Fruit fly (Drosophila melanogaster): ENCODE data around the gene CG31337.

The CG31337 gene

DNA sequence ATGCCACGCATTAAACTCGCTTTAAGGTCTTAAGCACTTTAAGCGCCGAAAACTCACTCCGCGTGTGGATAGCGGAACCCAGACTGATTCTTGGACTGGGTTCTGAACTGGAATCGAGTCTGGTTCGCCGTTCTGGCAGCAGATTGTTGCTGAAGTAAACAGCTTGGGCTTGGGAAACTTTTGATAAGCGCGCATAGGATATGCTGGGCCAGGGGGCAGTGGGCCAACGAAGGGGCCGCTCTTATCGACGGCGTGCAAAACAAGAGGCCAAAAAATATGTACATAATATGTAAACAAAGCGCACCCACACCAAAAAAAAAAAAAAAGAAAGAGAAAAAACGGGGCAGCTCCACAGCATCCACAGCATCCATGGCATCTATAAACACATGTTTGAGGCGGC is at the start of gene CG31337:
Gene CG31337, minus strand, starts transcription at position 101 of the 400 bp plus-strand sequence.
- no peak for TF ChIP-seq CG8478 (optimal IDR thresholded peaks at IDR 0.05)

DNA sequence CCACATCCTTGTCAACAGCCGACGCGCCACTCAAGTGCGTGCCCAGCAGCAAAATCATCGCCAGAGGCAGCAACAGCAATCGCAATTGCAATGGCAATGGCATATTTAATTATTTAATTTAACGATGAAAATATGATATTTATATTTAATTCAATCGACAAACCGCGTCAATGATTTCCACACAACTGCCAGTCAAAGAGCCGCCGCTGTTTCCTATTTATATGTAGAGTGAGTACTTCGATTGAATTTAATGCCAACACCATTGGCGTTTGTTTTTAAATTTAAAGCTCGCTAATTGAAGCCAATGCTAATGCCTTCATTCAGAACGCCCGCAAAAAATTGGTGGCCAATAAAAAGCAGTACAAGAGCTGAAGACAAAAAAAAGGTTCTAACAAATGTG is 47.4 kb upstream of the CG31337 start, which contains the start of gene CG14369:
Gene CG14369, minus strand, starts transcription at position 101 of the 400 bp plus-strand sequence.
- no peak for TF ChIP-seq EcR (GFP tag; optimal IDR thresholded peaks at IDR 0.05)
- TF ChIP-seq Dll (optimal IDR thresholded peaks at IDR 0.05), result no peak
- TF ChIP-seq psq (optimal IDR thresholded peaks at IDR 0.05), result no peak
- no peak for TF ChIP-seq usp (GFP tag; optimal IDR thresholded peaks at IDR 0.05)
- TF ChIP-seq CG8478 (optimal IDR thresholded peaks at IDR 0.05), result no peak
- no peak for TF ChIP-seq pan (optimal IDR thresholded peaks at IDR 0.05)

DNA sequence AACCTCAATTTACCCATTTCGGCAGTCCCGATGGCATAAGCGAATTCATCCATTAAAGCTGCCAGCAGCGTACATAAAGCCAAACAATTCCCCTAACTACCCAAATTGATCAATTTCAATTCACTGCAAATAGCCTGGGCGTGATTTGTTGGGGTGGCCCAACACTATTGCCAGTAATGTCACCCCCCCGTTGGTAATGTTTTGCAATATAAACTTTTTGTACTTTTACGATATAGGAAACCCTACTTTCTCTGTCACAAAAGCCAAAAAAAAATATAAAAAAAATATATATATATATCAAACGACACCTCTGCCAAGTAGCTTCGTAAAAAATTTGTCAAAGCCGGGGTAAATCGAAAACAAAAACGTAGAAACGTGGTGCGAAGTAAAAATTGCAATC is 42.5 kb upstream of the CG31337 start, which contains the start of gene CG14370:
Gene CG14370, plus strand, starts transcription at position 301 of the 400 bp plus-strand sequence.
- TF ChIP-seq usp (GFP tag; optimal IDR thresholded peaks at IDR 0.05) (no peak), CG8478 (optimal IDR thresholded peaks at IDR 0.05) (no peak), pan (optimal IDR thresholded peaks at IDR 0.05) (no peak), Dll (optimal IDR thresholded peaks at IDR 0.05) (no peak), psq (optimal IDR thresholded peaks at IDR 0.05) (no peak), EcR (GFP tag; optimal IDR thresholded peaks at IDR 0.05) (no peak)

DNA sequence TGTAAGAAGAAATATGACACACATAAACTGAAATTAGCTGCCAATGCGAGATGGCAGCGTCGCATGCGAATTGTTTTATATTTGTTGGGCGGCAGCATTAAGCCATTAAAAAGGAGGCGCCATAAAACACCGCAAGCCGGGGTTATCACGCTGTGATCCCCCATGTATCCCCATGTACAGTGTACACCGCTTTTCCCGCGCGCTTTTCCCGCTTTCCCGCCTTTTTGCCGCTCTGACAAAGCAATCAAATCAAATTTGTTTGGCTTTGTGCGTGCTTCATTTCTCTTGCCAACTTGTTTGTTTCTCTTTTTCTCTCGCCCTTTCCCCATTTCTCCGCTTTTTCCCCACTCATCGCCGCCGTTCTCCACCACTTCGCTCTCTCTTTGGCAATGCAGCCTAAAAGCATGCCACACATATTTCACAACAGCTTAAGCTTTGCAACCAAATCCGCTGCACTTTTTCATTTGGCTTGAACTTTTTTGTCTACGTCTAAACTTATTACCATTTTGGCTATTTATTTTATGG is 8.7 kb upstream of the CG31337 start:
- no peak for TF ChIP-seq pan (optimal IDR thresholded peaks at IDR 0.05)
- TF ChIP-seq Dll (optimal IDR thresholded peaks at IDR 0.05), result no peak
- no peak for TF ChIP-seq CG8478 (optimal IDR thresholded peaks at IDR 0.05)
- no peak for TF ChIP-seq usp (GFP tag; optimal IDR thresholded peaks at IDR 0.05)
- no peak for TF ChIP-seq EcR (GFP tag; optimal IDR thresholded peaks at IDR 0.05)
- no peak for TF ChIP-seq psq (optimal IDR thresholded peaks at IDR 0.05)

DNA sequence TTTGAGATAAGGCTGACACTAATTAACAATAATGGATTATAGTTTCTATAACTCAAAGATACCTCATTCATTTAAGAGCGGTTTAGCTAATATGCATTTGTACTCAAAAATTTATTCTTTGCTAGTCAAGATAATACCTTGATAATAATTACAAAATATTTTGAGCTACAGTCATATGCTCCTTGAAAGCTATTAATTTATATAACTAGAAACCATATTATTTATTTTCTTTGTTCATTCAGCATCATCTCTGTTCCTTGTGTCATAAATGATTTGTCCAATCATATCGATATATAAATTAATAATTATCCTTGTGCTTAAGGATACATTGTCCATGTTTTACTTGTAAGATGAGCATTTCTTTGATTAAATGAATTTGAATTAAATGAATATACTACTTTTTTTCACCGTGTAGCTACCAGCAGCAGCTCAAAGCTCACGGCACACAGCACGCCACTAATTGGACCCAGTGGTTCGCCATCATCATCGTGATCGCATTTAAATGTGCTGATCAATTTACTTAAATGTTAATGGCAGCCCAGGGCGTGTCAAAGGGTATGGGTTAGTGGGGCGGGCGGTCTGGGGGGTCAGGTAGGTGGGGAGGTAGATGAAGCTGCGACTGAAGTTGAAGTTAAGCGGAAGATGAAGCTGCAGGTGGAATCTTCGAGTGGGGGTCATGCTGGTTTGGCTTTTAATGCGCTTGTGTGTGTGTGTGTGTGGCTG is 8.1 kb upstream of the CG31337 start:
- no peak for TF ChIP-seq Dll (optimal IDR thresholded peaks at IDR 0.05)
- no peak for TF ChIP-seq usp (GFP tag; optimal IDR thresholded peaks at IDR 0.05)
- no peak for TF ChIP-seq psq (optimal IDR thresholded peaks at IDR 0.05)
- TF ChIP-seq EcR (GFP tag; optimal IDR thresholded peaks at IDR 0.05), result no peak
- no peak for TF ChIP-seq CG8478 (optimal IDR thresholded peaks at IDR 0.05)
- no peak for TF ChIP-seq pan (optimal IDR thresholded peaks at IDR 0.05)

DNA sequence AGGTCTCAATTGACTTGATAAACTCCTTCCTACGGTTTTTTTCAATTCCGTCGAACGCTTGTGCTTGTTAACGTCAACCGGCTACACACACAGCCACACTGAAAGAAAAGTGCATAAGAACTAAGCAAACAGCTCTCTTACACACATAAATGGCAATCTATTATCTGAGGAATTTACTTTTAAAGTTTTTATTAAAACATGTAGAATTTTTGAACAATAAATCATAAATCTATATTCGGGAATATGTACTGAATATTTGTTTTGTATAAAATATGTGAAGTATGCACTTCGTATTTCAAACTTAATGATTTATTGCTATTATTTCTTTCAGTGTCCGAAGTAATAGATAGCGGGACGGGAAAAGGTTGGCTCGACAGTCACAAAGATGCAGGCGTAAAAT is 4.3 kb upstream of the CG31337 start:
- TF ChIP-seq Dll (optimal IDR thresholded peaks at IDR 0.05), result no peak
- no peak for TF ChIP-seq pan (optimal IDR thresholded peaks at IDR 0.05)
- no peak for TF ChIP-seq CG8478 (optimal IDR thresholded peaks at IDR 0.05)
- no peak for TF ChIP-seq usp (GFP tag; optimal IDR thresholded peaks at IDR 0.05)
- TF ChIP-seq EcR (GFP tag; optimal IDR thresholded peaks at IDR 0.05), result no peak

DNA sequence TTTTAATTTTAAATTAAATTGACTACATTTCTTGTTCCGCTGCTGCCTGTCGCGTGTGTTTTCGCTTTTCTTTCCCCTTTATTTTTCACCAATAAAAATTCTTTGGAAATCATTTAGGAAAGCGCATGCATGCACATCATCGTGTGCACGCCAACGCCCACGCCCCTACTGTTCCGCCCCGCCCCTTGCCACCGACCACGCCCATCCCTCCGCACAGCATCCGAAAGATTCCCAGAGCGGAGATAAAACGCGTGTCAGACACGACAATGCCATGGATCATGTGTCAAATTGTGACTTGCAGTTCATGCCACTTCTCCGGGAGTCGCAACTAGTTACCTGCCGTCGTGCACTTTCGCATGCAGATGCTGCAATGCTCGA is 3.2 kb upstream of the CG31337 start:
- TF ChIP-seq CG8478 (optimal IDR thresholded peaks at IDR 0.05), result no peak
- no peak for TF ChIP-seq psq (optimal IDR thresholded peaks at IDR 0.05)
- no peak for TF ChIP-seq pan (optimal IDR thresholded peaks at IDR 0.05)

DNA sequence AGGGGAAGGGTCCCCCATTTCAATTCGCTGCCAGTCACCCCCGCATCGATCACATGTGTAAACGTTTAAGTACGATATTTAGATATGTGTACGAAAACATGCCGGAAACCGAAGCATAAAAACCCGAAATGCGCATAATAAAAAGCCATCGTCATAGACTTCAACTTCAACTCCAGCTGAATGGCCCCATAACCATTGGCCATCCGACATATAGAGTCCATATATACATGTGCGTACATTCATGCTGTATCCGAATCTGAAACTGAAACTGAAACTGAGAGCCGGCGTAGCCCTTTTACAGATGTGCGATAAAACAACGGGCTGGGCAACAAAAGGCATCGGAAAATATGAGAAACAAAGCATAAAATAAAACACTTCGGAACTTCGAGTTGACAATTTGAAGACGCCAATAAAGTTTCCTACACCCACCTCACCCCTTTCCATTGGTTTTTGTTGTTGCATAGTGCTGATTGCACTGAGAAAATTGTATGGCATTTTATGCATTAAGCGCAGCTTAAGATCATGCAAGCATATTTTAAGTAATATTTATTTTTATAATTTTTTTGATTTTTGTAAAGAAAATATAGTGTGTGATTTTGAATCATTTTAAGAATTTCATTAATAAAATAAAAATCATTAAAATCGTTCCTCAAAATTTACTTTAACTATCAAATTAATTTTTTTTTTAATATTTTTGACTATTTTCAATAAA is 2.7 kb upstream of the CG31337 start:
- TF ChIP-seq pan (optimal IDR thresholded peaks at IDR 0.05) (no peak), Dll (optimal IDR thresholded peaks at IDR 0.05) (no peak), EcR (GFP tag; optimal IDR thresholded peaks at IDR 0.05) (no peak), psq (optimal IDR thresholded peaks at IDR 0.05) (no peak), usp (GFP tag; optimal IDR thresholded peaks at IDR 0.05) (no peak), CG8478 (optimal IDR thresholded peaks at IDR 0.05) (no peak)

DNA sequence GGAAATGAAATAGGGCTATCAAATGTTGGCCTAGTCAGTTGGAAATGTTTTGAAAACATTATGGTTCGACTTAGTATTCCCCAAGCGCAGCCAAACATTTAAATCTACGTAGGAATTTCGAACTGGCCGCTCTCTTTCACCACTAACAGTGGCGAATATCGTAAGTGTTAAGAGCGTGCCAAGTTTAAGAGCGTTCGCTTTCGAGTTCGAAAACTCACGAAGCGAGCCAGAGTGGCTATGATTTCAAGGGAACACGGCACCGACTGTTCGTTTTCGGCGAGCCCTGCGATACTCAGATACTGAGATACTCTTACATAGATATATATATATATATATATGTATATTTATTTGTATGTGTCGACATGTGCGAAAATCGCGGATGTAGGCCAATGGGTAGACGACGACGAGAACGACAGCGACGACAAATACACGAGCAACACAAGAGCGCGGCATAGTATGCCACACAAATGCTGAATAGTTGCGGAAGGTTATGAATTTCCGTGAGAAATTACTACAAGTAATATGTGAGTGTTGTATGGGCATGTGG is 6.4 kb downstream of the CG31337 start:
- TF ChIP-seq psq (optimal IDR thresholded peaks at IDR 0.05), result no peak
- no peak for TF ChIP-seq EcR (GFP tag; optimal IDR thresholded peaks at IDR 0.05)
- no peak for TF ChIP-seq pan (optimal IDR thresholded peaks at IDR 0.05)
- TF ChIP-seq usp (GFP tag; optimal IDR thresholded peaks at IDR 0.05), result no peak
- TF ChIP-seq Dll (optimal IDR thresholded peaks at IDR 0.05), result no peak
- no peak for TF ChIP-seq CG8478 (optimal IDR thresholded peaks at IDR 0.05)

DNA sequence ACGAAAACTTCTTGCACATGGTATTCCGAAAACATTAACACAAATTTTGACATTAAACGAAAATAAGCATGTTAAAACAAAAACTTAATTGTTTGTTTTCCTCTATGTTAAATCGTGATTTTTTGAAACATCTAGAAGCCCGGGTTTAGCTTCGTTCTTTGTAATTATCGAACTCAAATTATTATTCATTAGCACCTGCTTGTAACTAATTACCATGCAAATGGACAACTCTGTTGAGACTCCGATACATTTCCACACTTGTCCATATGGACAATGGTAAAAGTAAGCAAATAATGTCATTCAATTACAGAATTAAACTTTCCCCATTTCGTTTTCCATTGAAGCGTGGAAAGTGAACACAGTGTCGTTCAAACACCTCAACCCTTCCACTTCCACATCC is 15.9 kb downstream of the CG31337 start, which contains the start of gene CG46457:
Gene CG46457, minus strand, starts transcription at position 101 of the 400 bp plus-strand sequence.
- TF ChIP-seq Dll (optimal IDR thresholded peaks at IDR 0.05) (no peak), CG8478 (optimal IDR thresholded peaks at IDR 0.05) (no peak), EcR (GFP tag; optimal IDR thresholded peaks at IDR 0.05) (no peak), psq (optimal IDR thresholded peaks at IDR 0.05) (no peak), pan (optimal IDR thresholded peaks at IDR 0.05) (no peak), usp (GFP tag; optimal IDR thresholded peaks at IDR 0.05) (no peak)

DNA sequence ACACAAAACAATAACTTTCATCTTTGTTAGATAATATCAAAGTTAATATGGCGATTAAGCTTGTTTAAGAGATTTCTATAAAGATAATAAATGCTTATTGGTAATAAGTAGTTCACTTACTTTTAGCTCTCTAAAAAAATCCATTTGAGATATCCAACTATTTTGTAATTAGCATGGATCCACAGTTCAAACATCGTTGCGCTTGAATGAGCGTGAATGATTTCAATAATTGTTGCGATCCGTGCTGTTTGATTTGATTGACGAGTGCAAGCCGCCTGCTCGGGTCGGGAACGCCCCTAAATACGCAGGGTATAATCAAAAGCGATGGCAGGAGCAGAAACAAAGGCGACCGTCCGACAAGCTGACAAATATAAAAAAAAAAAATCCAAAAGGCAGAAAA is 18.6 kb downstream of the CG31337 start:
- no peak for TF ChIP-seq Dll (optimal IDR thresholded peaks at IDR 0.05)
- no peak for TF ChIP-seq usp (GFP tag; optimal IDR thresholded peaks at IDR 0.05)
- no peak for TF ChIP-seq psq (optimal IDR thresholded peaks at IDR 0.05)
- TF ChIP-seq EcR (GFP tag; optimal IDR thresholded peaks at IDR 0.05), result no peak
- no peak for TF ChIP-seq CG8478 (optimal IDR thresholded peaks at IDR 0.05)
- no peak for TF ChIP-seq pan (optimal IDR thresholded peaks at IDR 0.05)

DNA sequence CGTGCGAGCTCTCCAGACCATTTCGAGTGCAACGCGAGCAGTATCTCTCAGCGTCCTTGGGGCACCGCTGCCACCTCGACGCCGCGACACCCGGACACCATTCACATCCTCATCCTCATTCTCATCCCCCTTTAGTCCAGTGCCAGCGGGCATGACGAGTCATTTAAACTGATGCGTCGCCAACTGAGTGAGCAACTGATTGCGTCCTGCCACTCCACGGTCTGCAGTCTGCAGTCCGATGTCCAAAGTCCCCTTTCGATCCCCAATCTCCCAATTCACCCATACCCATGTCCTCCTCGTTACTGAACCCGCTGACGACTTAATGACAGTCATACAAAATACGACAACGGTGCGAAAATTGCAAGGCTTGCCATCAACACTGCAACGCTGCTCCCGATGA is 19.2 kb downstream of the CG31337 start:
- TF ChIP-seq CG8478 (optimal IDR thresholded peaks at IDR 0.05) (no peak), usp (GFP tag; optimal IDR thresholded peaks at IDR 0.05) (no peak), psq (optimal IDR thresholded peaks at IDR 0.05) (no peak), pan (optimal IDR thresholded peaks at IDR 0.05) (no peak), Dll (optimal IDR thresholded peaks at IDR 0.05) (no peak), EcR (GFP tag; optimal IDR thresholded peaks at IDR 0.05) (no peak)

All from whole organism.